Worm (Caenorhabditis elegans): ENCODE measurements around the gene otpl-1.

- no peak for TF ChIP-seq ceh-28 (tag; optimal IDR thresholded peaks at IDR 0.05)
- TF ChIP-seq nhr-23 (tag; optimal IDR thresholded peaks at IDR 0.05): no peak
- TF ChIP-seq sea-2 (GFP tag; optimal IDR thresholded peaks at IDR 0.05): no peak
- TF ChIP-seq lin-15B (tag; optimal IDR thresholded peaks at IDR 0.05): no peak
- TF ChIP-seq aly-2 (tag; optimal IDR thresholded peaks at IDR 0.05): no peak
- no peak for TF ChIP-seq nhr-237 (tag; optimal IDR thresholded peaks at IDR 0.05)
- TF ChIP-seq pha-4 (tag; optimal IDR thresholded peaks at IDR 0.05): no peak
- no peak for TF ChIP-seq nhr-28 (tag; optimal IDR thresholded peaks at IDR 0.05)
- no peak for TF ChIP-seq egl-27 (tag; optimal IDR thresholded peaks at IDR 0.05)
- TF ChIP-seq nhr-12 (tag; optimal IDR thresholded peaks at IDR 0.05): no peak
- no peak for TF ChIP-seq egl-5 (tag; optimal IDR thresholded peaks at IDR 0.05)
- TF ChIP-seq jun-1 (tag; optimal IDR thresholded peaks at IDR 0.05): no peak
- TF ChIP-seq ama-1 (optimal IDR thresholded peaks at IDR 0.05): no peak
These were observed 41.9 kb upstream of the otpl-1 start, which contains the start of gene M57.2 for ce11 chrIV:3526831-3527404.

Data from whole organism, L3 larva.